Fruit fly (Drosophila melanogaster): ENCODE data around the gene Naa30A.

The Naa30A gene

DNA sequence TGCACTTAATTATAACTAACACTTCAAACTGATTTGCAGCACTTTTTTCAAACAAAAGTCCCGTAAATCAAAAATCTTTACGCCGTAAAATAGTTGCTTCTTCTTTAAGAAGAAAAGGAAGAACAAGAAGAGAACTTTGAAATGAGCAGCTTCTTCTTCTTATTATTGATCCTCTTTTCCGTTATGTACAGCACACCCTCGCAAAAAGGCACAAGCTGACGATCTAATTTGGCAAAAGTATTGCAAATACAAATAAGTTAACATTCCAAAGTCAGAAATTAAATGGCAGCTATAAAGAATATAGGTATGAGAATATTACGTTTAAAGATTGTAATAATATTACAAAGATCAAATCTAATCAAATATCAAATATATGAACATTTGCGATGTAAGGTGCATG lies 378 bp upstream of the Naa30A start, which contains the start of gene CG11409:
Gene CG11409, minus strand, starts transcription at position 60 of the 400 bp plus-strand sequence.
- TF ChIP-seq zfh1 (GFP tag; IDR thresholded peaks at IDR 0.05): no peak
- TF ChIP-seq HLH54F (GFP tag; optimal IDR thresholded peaks at IDR 0.05): no peak
- no peak for TF ChIP-seq CG9932 (GFP tag; IDR thresholded peaks at IDR 0.05)
- peak; percentile 57 for TF ChIP-seq sens (GFP tag)
- no peak for TF ChIP-seq Jarid2 (GFP tag; optimal IDR thresholded peaks at IDR 0.05)
- no peak for TF ChIP-seq toy (GFP tag; IDR thresholded peaks at IDR 0.05)
- TF ChIP-seq grau (tag; optimal IDR thresholded peaks at IDR 0.05): peak; percentile 59
- no peak for TF ChIP-seq Poxn (GFP tag; IDR thresholded peaks at IDR 0.05)
- no peak for TF ChIP-seq Blimp-1 (GFP tag; optimal IDR thresholded peaks at IDR 0.05)
- TF ChIP-seq Myb (GFP tag; optimal IDR thresholded peaks at IDR 0.05): peak; percentile 41
- TF ChIP-seq odd (GFP tag; optimal IDR thresholded peaks at IDR 0.05): no peak
- peak; percentile 82 for TF ChIP-seq CG17385 (GFP tag; optimal IDR thresholded peaks at IDR 0.05)

DNA sequence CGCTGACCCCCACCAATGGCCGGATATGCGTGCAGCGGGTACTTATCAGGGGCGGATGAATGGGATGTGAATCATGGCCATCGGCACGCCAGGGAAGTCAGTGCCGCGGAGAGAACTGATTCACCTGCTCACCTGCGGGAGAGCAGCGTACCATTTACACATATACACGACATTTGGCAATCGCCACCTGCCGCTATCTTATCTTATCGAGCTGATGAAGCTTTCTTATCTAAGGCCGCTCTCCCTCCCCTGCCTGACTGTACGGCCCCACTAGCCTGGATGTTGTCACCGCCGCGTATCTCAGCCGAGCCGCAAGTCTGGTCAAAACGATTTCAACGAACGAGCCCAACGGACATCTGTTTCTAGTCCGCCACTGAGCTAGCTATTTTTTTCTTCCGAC lies 4.3 kb downstream of the Naa30A start, which contains the start of gene Tsp2A:
Gene Tsp2A, plus strand, starts transcription at position 298 of the 400 bp plus-strand sequence.
- no peak for TF ChIP-seq bab2 (GFP tag; optimal IDR thresholded peaks at IDR 0.05)
- TF ChIP-seq crol (GFP tag; IDR thresholded peaks at IDR 0.05): peak; percentile 76
- no peak for TF ChIP-seq cas (GFP tag; IDR thresholded peaks at IDR 0.05)
- no peak for TF ChIP-seq CG1602 (GFP tag; optimal IDR thresholded peaks at IDR 0.05)
- TF ChIP-seq dpn (GFP tag; optimal IDR thresholded peaks at IDR 0.05): no peak
- no peak for TF ChIP-seq Mes4 (GFP tag; optimal IDR thresholded peaks at IDR 0.05)
- TF ChIP-seq HmgZ (tag; optimal IDR thresholded peaks at IDR 0.05): peak; percentile 9
- TF ChIP-seq Usf (GFP tag; optimal IDR thresholded peaks at IDR 0.05): no peak
- TF ChIP-seq pzg (GFP tag; optimal IDR thresholded peaks at IDR 0.05): no peak
- no peak for TF ChIP-seq CG7928 (GFP tag; optimal IDR thresholded peaks at IDR 0.05)
- TF ChIP-seq CG17829 (tag; optimal IDR thresholded peaks at IDR 0.05): no peak
- no peak for TF ChIP-seq Myb (GFP tag; optimal IDR thresholded peaks at IDR 0.05)
- TF ChIP-seq Dfd (GFP tag; optimal IDR thresholded peaks at IDR 0.05): no peak
- TF ChIP-seq CG13424 (tag; optimal IDR thresholded peaks at IDR 0.05): no peak
- TF ChIP-seq Stat92E (GFP tag; optimal IDR thresholded peaks at IDR 0.05): no peak
- TF ChIP-seq sc (optimal IDR thresholded peaks at IDR 0.05): no peak
- no peak for TF ChIP-seq sc (GFP tag; optimal IDR thresholded peaks at IDR 0.05)
- TF ChIP-seq chinmo (GFP tag; IDR thresholded peaks at IDR 0.05; ENCODE audit: partially characterized antibody): 0 out of 4 replicates have a peak, but pooled peaks have one; percentile 58
- no peak for TF ChIP-seq maf-S (GFP tag; optimal IDR thresholded peaks at IDR 0.05)
- no peak for TF ChIP-seq cato (GFP tag; optimal IDR thresholded peaks at IDR 0.05; ENCODE audit: borderline replicate concordance)
- peak; percentile 18 for TF ChIP-seq kay (GFP tag; optimal IDR thresholded peaks at IDR 0.05)
- TF ChIP-seq CG9932 (GFP tag; IDR thresholded peaks at IDR 0.05): no peak
- no peak for TF ChIP-seq CG11504 (tag; optimal IDR thresholded peaks at IDR 0.05)
- no peak for TF ChIP-seq pros (GFP tag; optimal IDR thresholded peaks at IDR 0.05)
- TF ChIP-seq jing (GFP tag; optimal IDR thresholded peaks at IDR 0.05): no peak
- peak; percentile 24 for TF ChIP-seq Deaf1 (tag; optimal IDR thresholded peaks at IDR 0.05)
- no peak for TF ChIP-seq CG6765 (GFP tag; optimal IDR thresholded peaks at IDR 0.05)
- TF ChIP-seq insv (GFP tag; optimal IDR thresholded peaks at IDR 0.05): no peak
- TF ChIP-seq CG2712 (tag; optimal IDR thresholded peaks at IDR 0.05): no peak
- no peak for TF ChIP-seq run (tag; optimal IDR thresholded peaks at IDR 0.05)
- no peak for TF ChIP-seq E2f1 (GFP tag; IDR thresholded peaks at IDR 0.05)
- TF ChIP-seq GATAe (GFP tag; conservative IDR thresholded peaks at IDR 0.05): peak; percentile 99
- TF ChIP-seq CG2116 (GFP tag; optimal IDR thresholded peaks at IDR 0.05): no peak
- TF ChIP-seq aop (GFP tag; IDR thresholded peaks at IDR 0.05): no peak
- no peak for TF ChIP-seq B-H1 (GFP tag; IDR thresholded peaks at IDR 0.05)
- TF ChIP-seq Dref (GFP tag; IDR thresholded peaks at IDR 0.05): 0 out of 2 replicates have a peak, but pooled peaks have one; percentile 2
- no peak for TF ChIP-seq CG4707 (GFP tag; optimal IDR thresholded peaks at IDR 0.05)
- TF ChIP-seq ab (GFP tag; optimal IDR thresholded peaks at IDR 0.05): no peak
- peak; percentile 6 for TF ChIP-seq lab (GFP tag; optimal IDR thresholded peaks at IDR 0.05)
- TF ChIP-seq CG8765 (GFP tag; IDR thresholded peaks at IDR 0.05): no peak

Measured in whole organism, embryonic.